Fruit fly (Drosophila melanogaster) whole organism, embryonic: Measurements from ENCODE around the gene pnt.
A peak's percentile ranks its signal among the peaks of the same experiment; 100 is the strongest.

ENCODE experiments used
- Bgb ChIP-seq: fragments of 200-800 bp; sonication (Bioruptor generic); IDR thresholded peaks from 2 replicates; pipeline ENCODE4 v1.3.6; 2022; ENCODE audit warnings: missing biosample characterization, missing genetic modification characterization; ENCODE audit not compliant: partially characterized antibody
- BtbVII ChIP-seq: fragments of 200-800 bp; sonication (Bioruptor generic); optimal IDR thresholded peaks from 3 replicates; lab custom pipeline; 2017; ENCODE audit warnings: missing biosample characterization, mild to moderate bottlenecking, missing genetic modification characterization
- CG10274 ChIP-seq: fragments of 200-800 bp; sonication (Bioruptor generic); optimal IDR thresholded peaks from 3 replicates; lab custom pipeline; 2017; ENCODE audit warnings: missing biosample characterization, mild to moderate bottlenecking, missing genetic modification characterization
- CG12236 ChIP-seq: fragments of 200-800 bp; sonication (Bioruptor generic); optimal IDR thresholded peaks from 2 replicates; lab custom pipeline; 2016; ENCODE audit warnings: missing biosample characterization, missing genetic modification characterization
- CG12769 ChIP-seq: fragments of 200-800 bp; sonication (Bioruptor generic); optimal IDR thresholded peaks from 2 replicates; lab custom pipeline; 2019; ENCODE audit warnings: missing biosample characterization, mild to moderate bottlenecking, missing genetic modification characterization, moderate library complexity
- CG13624 ChIP-seq: fragments of 200-800 bp; sonication (Bioruptor generic); optimal IDR thresholded peaks from 2 replicates; lab custom pipeline; 2016; ENCODE audit warnings: missing biosample characterization, missing genetic modification characterization
- CG14050 ChIP-seq: fragments of 200-800 bp; sonication (Bioruptor generic); IDR thresholded peaks from 3 replicates; pipeline ENCODE4 v1.3.6; 2022; ENCODE audit warnings: missing biosample characterization, missing genetic modification characterization
- CG15073 ChIP-seq: fragments of 200-800 bp; sonication (Bioruptor generic); optimal IDR thresholded peaks from 2 replicates; lab custom pipeline; 2016; ENCODE audit warnings: missing biosample characterization, missing genetic modification characterization
- CG15514 ChIP-seq: fragments of 200-800 bp; sonication (Bioruptor generic); optimal IDR thresholded peaks from 3 replicates; lab custom pipeline; 2017; ENCODE audit warnings: missing biosample characterization, missing genetic modification characterization, mild to moderate bottlenecking, moderate library complexity, missing genetic modification reagents
- CG32532 ChIP-seq: fragments of 200-800 bp; sonication (Bioruptor generic); IDR thresholded peaks from 2 replicates; pipeline ENCODE4 v1.3.6; 2022; ENCODE audit warnings: missing biosample characterization, missing genetic modification characterization
- CG34224 ChIP-seq: fragments of 200-800 bp; sonication (Bioruptor generic); IDR thresholded peaks from 3 replicates; pipeline ENCODE4 v1.3.6; 2022; ENCODE audit warnings: missing biosample characterization, missing genetic modification characterization; ENCODE audit not compliant: partially characterized antibody
- CG4617 ChIP-seq: fragments of 200-800 bp; sonication (Bioruptor generic); optimal IDR thresholded peaks from 3 replicates; lab custom pipeline; 2016; ENCODE audit warnings: missing biosample characterization, missing genetic modification characterization, borderline replicate concordance
- CG5953 ChIP-seq: fragments of 200-800 bp; sonication (Bioruptor generic); IDR thresholded peaks from 2 replicates; pipeline ENCODE4 v1.3.6; 2022; ENCODE audit warnings: missing biosample characterization, missing genetic modification characterization
- CG7357 ChIP-seq: fragments of 200-800 bp; sonication (Bioruptor generic); IDR thresholded peaks from 3 replicates; pipeline ENCODE4 v1.3.6; 2022; ENCODE audit warnings: missing biosample characterization, missing genetic modification characterization
- CG7963 ChIP-seq: fragments of 200-800 bp; sonication (Bioruptor generic); IDR thresholded peaks from 3 replicates; pipeline ENCODE4 v1.3.6; 2022; ENCODE audit warnings: missing biosample characterization, missing genetic modification characterization; ENCODE audit not compliant: partially characterized antibody
- CG7987 ChIP-seq: fragments of 200-800 bp; sonication (Bioruptor generic); optimal IDR thresholded peaks from 2 replicates; lab custom pipeline; 2018; ENCODE audit warnings: missing biosample characterization, mild to moderate bottlenecking, missing genetic modification characterization, moderate library complexity
- CG8089 ChIP-seq: fragments of 200-800 bp; sonication (Bioruptor generic); optimal IDR thresholded peaks from 3 replicates; lab custom pipeline; 2016; ENCODE audit warnings: missing biosample characterization, missing genetic modification characterization
- CG8944 ChIP-seq: fragments of 200-800 bp; sonication (Bioruptor generic); optimal IDR thresholded peaks from 3 replicates; lab custom pipeline; 2016; ENCODE audit warnings: missing biosample characterization, missing genetic modification characterization
- CG9215 ChIP-seq: fragments of 200-800 bp; sonication (Bioruptor generic); IDR thresholded peaks from 2 replicates; pipeline ENCODE4 v1.3.6; 2022; ENCODE audit warnings: missing biosample characterization, missing genetic modification characterization
- Dip3 ChIP-seq: fragments of 200-800 bp; sonication (Bioruptor generic); optimal IDR thresholded peaks from 3 replicates; lab custom pipeline; 2016; ENCODE audit warnings: missing biosample characterization, missing genetic modification characterization
- Doc3 ChIP-seq: fragments of 200-800 bp; sonication (Bioruptor generic); IDR thresholded peaks from 3 replicates; pipeline ENCODE4 v1.3.6; 2022; ENCODE audit warnings: missing biosample characterization, missing genetic modification characterization; ENCODE audit not compliant: partially characterized antibody
- Kr ChIP-seq: fragments of 200-800 bp; sonication (Bioruptor generic); optimal IDR thresholded peaks from 2 replicates; lab custom pipeline; 2017; ENCODE audit warnings: missing biosample characterization, mild to moderate bottlenecking, missing genetic modification characterization
- Meics ChIP-seq: fragments of 200-800 bp; sonication (Bioruptor generic); optimal IDR thresholded peaks from 2 replicates; lab custom pipeline; 2017; ENCODE audit warnings: missing biosample characterization, mild to moderate bottlenecking, missing genetic modification characterization
- Nf-YB ChIP-seq: fragments of 200-800 bp; sonication (Bioruptor generic); optimal IDR thresholded peaks from 3 replicates; lab custom pipeline; 2019; ENCODE audit warnings: missing biosample characterization, mild to moderate bottlenecking, missing genetic modification characterization, moderate library complexity
- Oaz ChIP-seq: fragments of 200-800 bp; sonication (Bioruptor generic); IDR thresholded peaks from 2 replicates; pipeline ENCODE4 v1.3.6; 2022; ENCODE audit warnings: missing biosample characterization, missing genetic modification characterization
- Ptx1 ChIP-seq: fragments of 200-800 bp; sonication (Bioruptor generic); IDR thresholded peaks from 2 replicates; pipeline ENCODE4 v1.3.6; 2022; ENCODE audit warnings: missing biosample characterization, missing genetic modification characterization
- Rfx ChIP-seq: fragments of 200-800 bp; sonication (Bioruptor generic); IDR thresholded peaks from 2 replicates; pipeline ENCODE4 v1.3.6; 2022; ENCODE audit warnings: missing biosample characterization, missing genetic modification characterization
- Scr ChIP-seq: fragments of 200-800 bp; sonication (Bioruptor generic); IDR thresholded peaks from 2 replicates; pipeline ENCODE4 v1.3.6; 2022; ENCODE audit warnings: missing biosample characterization, missing genetic modification characterization; ENCODE audit not compliant: partially characterized antibody
- Usf ChIP-seq: fragments of 200-800 bp; sonication (Bioruptor generic); optimal IDR thresholded peaks from 2 replicates; lab custom pipeline; 2017; ENCODE audit warnings: missing genotype, missing biosample characterization, missing genetic modification characterization
- bigmax ChIP-seq: fragments of 200-800 bp; sonication (Bioruptor generic); optimal IDR thresholded peaks from 2 replicates; lab custom pipeline; 2018; ENCODE audit warnings: missing biosample characterization, mild to moderate bottlenecking, missing genetic modification characterization
- br ChIP-seq: fragments of >200 bp; optimal IDR thresholded peaks from 2 replicates; lab custom pipeline; 2017
- bsh ChIP-seq, 2 experiments: fragments of 200-800 bp; sonication (Bioruptor generic); optimal IDR thresholded peaks; 2 replicates each; lab custom pipeline; 2017 to 2018; ENCODE audit warnings: mild to moderate bottlenecking in 2 of 2, missing biosample characterization in 2 of 2, missing genetic modification characterization in 2 of 2, moderate library complexity in 1 of 2
- btn ChIP-seq: fragments of 200-800 bp; sonication (Bioruptor generic); optimal IDR thresholded peaks from 2 replicates; lab custom pipeline; 2016; ENCODE audit warnings: missing biosample characterization, missing genetic modification characterization
- cg ChIP-seq: fragments of 200-800 bp; sonication (Bioruptor generic); optimal IDR thresholded peaks from 3 replicates; lab custom pipeline; 2019; ENCODE audit warnings: missing biosample characterization, mild to moderate bottlenecking, missing genetic modification characterization, moderate library complexity
- danr ChIP-seq: fragments of 200-800 bp; sonication (Bioruptor generic); IDR thresholded peaks from 2 replicates; pipeline ENCODE4 v1.3.6; 2022; ENCODE audit warnings: missing biosample characterization, missing genetic modification characterization
- dmrt11E ChIP-seq: fragments of 200-800 bp; sonication (Bioruptor generic); optimal IDR thresholded peaks from 3 replicates; lab custom pipeline; 2018; ENCODE audit warnings: missing biosample characterization, mild to moderate bottlenecking, missing genetic modification characterization, moderate library complexity
- fru ChIP-seq: fragments of >200 bp; optimal IDR thresholded peaks from 2 replicates; lab custom pipeline; 2017
- gem ChIP-seq: fragments of 200-800 bp; sonication (Bioruptor generic); optimal IDR thresholded peaks from 2 replicates; lab custom pipeline; 2019; ENCODE audit warnings: missing biosample characterization, mild to moderate bottlenecking, missing genetic modification characterization, moderate library complexity
- hb ChIP-seq: fragments of 200-800 bp; sonication (Bioruptor generic); IDR thresholded peaks from 3 replicates; pipeline ENCODE4 v1.3.6; 2022; ENCODE audit warnings: missing biosample characterization, missing genetic modification characterization; ENCODE audit not compliant: partially characterized antibody
- her ChIP-seq: fragments of 200-800 bp; sonication (Bioruptor generic); optimal IDR thresholded peaks from 2 replicates; lab custom pipeline; 2016; ENCODE audit warnings: missing biosample characterization, missing genetic modification characterization
- inv ChIP-seq: fragments of 200-800 bp; sonication (Bioruptor generic); IDR thresholded peaks from 2 replicates; pipeline ENCODE4 v1.3.6; 2022; ENCODE audit warnings: missing biosample characterization, missing genetic modification characterization; ENCODE audit not compliant: partially characterized antibody
- jumu ChIP-seq: fragments of 200-800 bp; sonication (Bioruptor generic); optimal IDR thresholded peaks from 3 replicates; lab custom pipeline; 2016; ENCODE audit warnings: missing biosample characterization, missing genetic modification characterization
- lola ChIP-seq, 3 experiments: fragments of >200 bp in 2 of 3; fragments of 200-800 bp in 1 of 3; sonication (Bioruptor generic) in 1 of 3; optimal IDR thresholded peaks; 2 replicates each; lab custom pipeline; 2017 to 2019; ENCODE audit warnings: missing biosample characterization in 3 of 3, missing genetic modification characterization in 3 of 3, mild to moderate bottlenecking in 1 of 3, moderate library complexity in 1 of 3
- mam ChIP-seq: fragments of 200-800 bp; sonication (Bioruptor generic); optimal IDR thresholded peaks from 3 replicates; lab custom pipeline; 2016; ENCODE audit warnings: missing biosample characterization, missing genetic modification characterization
- otp ChIP-seq: fragments of 200-800 bp; sonication (Bioruptor generic); IDR thresholded peaks from 3 replicates; pipeline ENCODE4, ENCODE4 v1.3.6; 2022; ENCODE audit warnings: missing biosample characterization, missing genetic modification characterization
- sisA ChIP-seq: fragments of 200-800 bp; sonication (Bioruptor generic); IDR thresholded peaks from 2 replicates; pipeline ENCODE4 v1.3.6; 2022; ENCODE audit warnings: missing biosample characterization, missing genetic modification characterization
- slbo ChIP-seq: fragments of 200-800 bp; sonication (Bioruptor generic); IDR thresholded peaks from 2 replicates; pipeline ENCODE4 v1.3.6; 2022; ENCODE audit warnings: missing biosample characterization, missing genetic modification characterization
- so ChIP-seq: fragments of 200-800 bp; sonication (Bioruptor generic); IDR thresholded peaks from 3 replicates; pipeline ENCODE4 v1.3.6; 2022; ENCODE audit warnings: missing biosample characterization, missing genetic modification characterization
- ttk ChIP-seq: fragments of 200-800 bp; sonication (Bioruptor generic); IDR thresholded peaks from 2 replicates; pipeline ENCODE4 v2.1.2; 2022; ENCODE audit warnings: missing biosample characterization, missing genetic modification characterization
- unc-4 ChIP-seq: fragments of 200-800 bp; sonication (Bioruptor generic); IDR thresholded peaks from 2 replicates; pipeline ENCODE4 v1.3.6; 2022; ENCODE audit warnings: missing biosample characterization, missing genetic modification characterization; ENCODE audit not compliant: partially characterized antibody
- zen2 ChIP-seq: fragments of 200-800 bp; sonication (Bioruptor generic); IDR thresholded peaks from 3 replicates; pipeline ENCODE4 v1.3.6; 2022; ENCODE audit warnings: missing biosample characterization, missing genetic modification characterization; ENCODE audit not compliant: partially characterized antibody

Gene pnt

dm6 chr3R:23335577-23335976, 10.4 kb downstream of the pnt start (continued):
- TF ChIP-seq Oaz, result no peak
- peak; percentile 39 for TF ChIP-seq sisA (GFP tag; lab: Robert Waterston, UW)
- TF ChIP-seq ttk (GFP tag; lab: Robert Waterston, UW), result no peak
- TF ChIP-seq dmrt11E (tag; lab: Kevin White, UChicago), result peak; percentile 43
- peak; percentile 74; the same call in 2 of the 3 replicates for TF ChIP-seq so (GFP tag; lab: Robert Waterston, UW)
- TF ChIP-seq CG7963 (GFP tag; lab: Robert Waterston, UW), result no peak
- no peak for TF ChIP-seq Dip3
- peak; percentile 94 for TF ChIP-seq BtbVII (GFP tag; lab: Kevin White, UChicago)
- peak; percentile 88 for TF ChIP-seq gem (tag; lab: Kevin White, UChicago)
- no peak for TF ChIP-seq CG15073 (GFP tag; lab: Kevin White, UChicago)
- TF ChIP-seq CG8089 (GFP tag; lab: Kevin White, UChicago), result no peak
- TF ChIP-seq mam (GFP tag; lab: Kevin White, UChicago), result peak; percentile 29
- TF ChIP-seq CG12769 (tag; lab: Kevin White, UChicago), result no peak
- TF ChIP-seq Rfx (GFP tag; lab: Robert Waterston, UW), result peak; percentile 82
- 0 out of 3 replicates have a peak, but pooled peaks have one; percentile 28 for TF ChIP-seq otp (GFP tag; lab: Robert Waterston, UW)
- no peak for TF ChIP-seq CG4617 (GFP tag; lab: Kevin White, UChicago)
- TF ChIP-seq fru (lab: Kevin White, UChicago), result no peak
- peak; percentile 73 for TF ChIP-seq CG15514 (GFP tag; lab: Kevin White, UChicago)
- peak; percentile 59 to 69 for TF ChIP-seq bsh (GFP tag; optimal IDR thresholded peaks at IDR 0.05; lab: Kevin White, UChicago)
- TF ChIP-seq btn (GFP tag; lab: Kevin White, UChicago), result no peak
- TF ChIP-seq CG8944, result no peak
- no peak for TF ChIP-seq bigmax
- TF ChIP-seq danr (GFP tag; lab: Robert Waterston, UW), result peak; percentile 73; the same call in 1 of the 2 replicates
- peak; percentile 78 for TF ChIP-seq slbo
- no peak for TF ChIP-seq CG5953 (GFP tag; lab: Robert Waterston, UW)
- no peak for TF ChIP-seq hb (GFP tag; lab: Robert Waterston, UW)
- TF ChIP-seq CG7987, result peak; percentile 51
- TF ChIP-seq CG34224, result no peak
- no peak for TF ChIP-seq Doc3 (GFP tag; lab: Robert Waterston, UW)
- peak; percentile 73 for TF ChIP-seq CG10274 (GFP tag; lab: Kevin White, UChicago)
- TF ChIP-seq zen2 (GFP tag; lab: Robert Waterston, UW), result no peak
- TF ChIP-seq CG9215 (GFP tag; lab: Robert Waterston, UW), result peak; percentile 71
- TF ChIP-seq Ptx1 (GFP tag; lab: Robert Waterston, UW), result peak; percentile 47
- no peak for TF ChIP-seq Scr (GFP tag; lab: Robert Waterston, UW)
- no peak for TF ChIP-seq jumu
- TF ChIP-seq Meics (GFP tag; lab: Kevin White, UChicago), result peak; percentile 94
- peak; percentile 59 for TF ChIP-seq Nf-YB
- peak in 1 of 3 experiments; percentile 43 for TF ChIP-seq lola (GFP tag; optimal IDR thresholded peaks at IDR 0.05; lab: Kevin White, UChicago)
- TF ChIP-seq Usf (GFP tag; lab: Kevin White, UChicago), result peak; percentile 43
- TF ChIP-seq her, result no peak
- no peak for TF ChIP-seq CG12236
- TF ChIP-seq cg (GFP tag; lab: Kevin White, UChicago), result no peak
- no peak for TF ChIP-seq unc-4 (GFP tag; lab: Robert Waterston, UW)
- TF ChIP-seq CG7357 (GFP tag; lab: Robert Waterston, UW), result peak; percentile 59
- peak; percentile 85 for TF ChIP-seq CG32532 (GFP tag; lab: Robert Waterston, UW)
- TF ChIP-seq inv (GFP tag; lab: Robert Waterston, UW), result no peak
- no peak for TF ChIP-seq Kr
- no peak for TF ChIP-seq br (lab: Kevin White, UChicago)
- no peak for TF ChIP-seq CG13624 (GFP tag; lab: Kevin White, UChicago)
- TF ChIP-seq CG14050 (GFP tag; lab: Robert Waterston, UW), result peak; percentile 35; the same call in 2 of the 3 replicates
- no peak for TF ChIP-seq Bgb (GFP tag; lab: Robert Waterston, UW)
